Fruit fly (Drosophila melanogaster): Measurements from ENCODE around the gene Ttc1.

The Ttc1 gene

DNA sequence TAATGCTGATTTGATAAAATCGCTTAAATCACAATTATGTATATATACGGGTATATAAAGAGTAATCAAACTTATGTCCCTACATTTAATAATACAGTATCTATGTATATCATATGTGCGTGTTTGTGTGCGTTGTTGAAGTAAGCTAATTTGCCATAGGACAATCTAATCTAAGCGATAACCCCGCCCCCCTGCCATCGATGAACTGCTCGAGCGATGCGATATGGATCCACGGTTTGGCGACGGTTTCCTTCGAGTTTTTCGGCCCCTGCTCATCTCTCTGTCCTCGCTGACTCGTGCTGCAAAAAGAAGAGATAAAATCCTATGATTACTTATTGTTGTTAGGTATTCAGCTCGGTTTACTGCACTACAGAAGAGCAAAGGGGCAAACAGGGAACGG, 4.0 kb upstream of the Ttc1 start (continued):
- TF ChIP-seq crol (GFP tag; IDR thresholded peaks at IDR 0.05) = peak; percentile 60; the same call in 1 of the 2 replicates
- no peak for TF ChIP-seq chm (GFP tag; IDR thresholded peaks at IDR 0.05)
- no peak for TF ChIP-seq Dll (GFP tag; IDR thresholded peaks at IDR 0.05; ENCODE audit: partially characterized antibody)
- TF ChIP-seq dati (GFP tag; IDR thresholded peaks at IDR 0.05) = no peak
- no peak for TF ChIP-seq lilli (GFP tag; optimal IDR thresholded peaks at IDR 0.05)
- TF ChIP-seq Bteb2 (GFP tag; optimal IDR thresholded peaks at IDR 0.05) = no peak
- TF ChIP-seq chn (GFP tag; optimal IDR thresholded peaks at IDR 0.05) = no peak
- no peak for TF ChIP-seq CG17385 (GFP tag; optimal IDR thresholded peaks at IDR 0.05)
- no peak for TF ChIP-seq Bgb (GFP tag; IDR thresholded peaks at IDR 0.05; ENCODE audit: partially characterized antibody)
- no peak for TF ChIP-seq CG9932 (GFP tag; IDR thresholded peaks at IDR 0.05)
- no peak for TF ChIP-seq rib (GFP tag; IDR thresholded peaks at IDR 0.05)
- TF ChIP-seq CG1647 (GFP tag; optimal IDR thresholded peaks at IDR 0.05) = no peak
- no peak for TF ChIP-seq CG10209 (GFP tag; optimal IDR thresholded peaks at IDR 0.05)
- TF ChIP-seq Vsx1 (GFP tag; optimal IDR thresholded peaks at IDR 0.05) = peak; percentile 93
- TF ChIP-seq Rfx (GFP tag; IDR thresholded peaks at IDR 0.05) = no peak
- no peak for TF ChIP-seq CG14014 (GFP tag; IDR thresholded peaks at IDR 0.05)
- no peak for TF ChIP-seq CG8290 (GFP tag; optimal IDR thresholded peaks at IDR 0.05)
- peak in 1 of 2 experiments; percentile 17 for TF ChIP-seq CG8290 (tag; optimal IDR thresholded peaks at IDR 0.05)
- TF ChIP-seq CG17328 (GFP tag; IDR thresholded peaks at IDR 0.05) = no peak
- TF ChIP-seq bab2 (GFP tag; optimal IDR thresholded peaks at IDR 0.05) = no peak
- no peak for TF ChIP-seq D (optimal IDR thresholded peaks at IDR 0.05)
- no peak for TF ChIP-seq D (GFP tag; optimal IDR thresholded peaks at IDR 0.05)
- TF ChIP-seq HLH4C (GFP tag; IDR thresholded peaks at IDR 0.05; ENCODE audit: partially characterized antibody) = no peak
- TF ChIP-seq Hr39 (optimal IDR thresholded peaks at IDR 0.05) = no peak
- peak; percentile 14 for TF ChIP-seq lab (GFP tag; optimal IDR thresholded peaks at IDR 0.05)
- TF ChIP-seq chinmo (GFP tag; IDR thresholded peaks at IDR 0.05; ENCODE audit: partially characterized antibody) = no peak
- no peak for TF ChIP-seq p53 (GFP tag; optimal IDR thresholded peaks at IDR 0.05)
- no peak for TF ChIP-seq HHEX (GFP tag; optimal IDR thresholded peaks at IDR 0.05)
- TF ChIP-seq CG2199 (GFP tag; IDR thresholded peaks at IDR 0.05) = 0 out of 3 replicates have a peak, but pooled peaks have one; percentile 26
- no peak for TF ChIP-seq D19B (GFP tag; optimal IDR thresholded peaks at IDR 0.05)
- TF ChIP-seq br (optimal IDR thresholded peaks at IDR 0.05) = no peak
- no peak for TF ChIP-seq CG16815 (GFP tag; optimal IDR thresholded peaks at IDR 0.05)
- no peak for TF ChIP-seq CG8359 (GFP tag; optimal IDR thresholded peaks at IDR 0.05; ENCODE audit: borderline replicate concordance)
- TF ChIP-seq otp (GFP tag; IDR thresholded peaks at IDR 0.05) = no peak
- no peak for TF ChIP-seq bigmax (GFP tag; optimal IDR thresholded peaks at IDR 0.05)
- TF ChIP-seq Ptx1 (GFP tag; IDR thresholded peaks at IDR 0.05) = no peak
- TF ChIP-seq CG7357 (GFP tag; IDR thresholded peaks at IDR 0.05) = no peak
- TF ChIP-seq CG11723 (GFP tag; optimal IDR thresholded peaks at IDR 0.05) = no peak
- peak; percentile 98 for TF ChIP-seq sug (tag; optimal IDR thresholded peaks at IDR 0.05)
- no peak for TF ChIP-seq Dbx (GFP tag; IDR thresholded peaks at IDR 0.05)
- TF ChIP-seq mirr (GFP tag; optimal IDR thresholded peaks at IDR 0.05) = peak; percentile 74
- TF ChIP-seq bcd (GFP tag; optimal IDR thresholded peaks at IDR 0.05) = no peak
- TF ChIP-seq cwo (GFP tag; optimal IDR thresholded peaks at IDR 0.05) = peak; percentile 34
- TF ChIP-seq Atf3 (GFP tag; optimal IDR thresholded peaks at IDR 0.05) = no peak
- TF ChIP-seq CG6683 (GFP tag; optimal IDR thresholded peaks at IDR 0.05) = no peak
- no peak for TF ChIP-seq CG9609 (GFP tag; optimal IDR thresholded peaks at IDR 0.05)
- TF ChIP-seq croc (GFP tag; conservative IDR thresholded peaks at IDR 0.05) = no peak
- no peak for TF ChIP-seq CG4854 (GFP tag; optimal IDR thresholded peaks at IDR 0.05)
- TF ChIP-seq E2f2 (GFP tag; IDR thresholded peaks at IDR 0.05) = no peak

Measured in whole organism, embryonic.